Worm (Caenorhabditis elegans): ENCODE results near the gene dhs-14.

ce11 chrV:2767465-2767864, 2.5 kb upstream of the dhs-14 start, which contains the start of gene R05D8.9:
- no peak for TF ChIP-seq hlh-8 (tag; optimal IDR thresholded peaks at IDR 0.05)
- no peak for TF ChIP-seq nhr-232 (tag; optimal IDR thresholded peaks at IDR 0.05)
- no peak for TF ChIP-seq gmeb-2 (tag; optimal IDR thresholded peaks at IDR 0.05)
- TF ChIP-seq elt-2 (tag; optimal IDR thresholded peaks at IDR 0.05), result no peak
- no peak for TF ChIP-seq odd-2 (tag; optimal IDR thresholded peaks at IDR 0.05)
- no peak for TF ChIP-seq fkh-10 (GFP tag; optimal IDR thresholded peaks at IDR 0.05)
- no peak for TF ChIP-seq ceh-14 (tag; optimal IDR thresholded peaks at IDR 0.05)
- no peak for TF ChIP-seq che-1 (tag; optimal IDR thresholded peaks at IDR 0.05)
- no peak for TF ChIP-seq pat-9 (tag; optimal IDR thresholded peaks at IDR 0.05)
- TF ChIP-seq hlh-30 (tag; optimal IDR thresholded peaks at IDR 0.05; ENCODE audit: insufficient read depth), result no peak
- no peak for TF ChIP-seq ceh-22 (tag; optimal IDR thresholded peaks at IDR 0.05)
- no peak for TF ChIP-seq sox-4 (tag; optimal IDR thresholded peaks at IDR 0.05)
